Fruit fly (Drosophila melanogaster) S2 (cell line): ENCODE data around the gene CG44194.

Experiments
- CG8478 ChIP-seq: fragments of >200 bp; optimal IDR thresholded peaks from 2 replicates; lab custom pipeline; 2018
- CTCF ChIP-seq, 2 experiments: fragments of >200 bp; optimal IDR thresholded peaks; 2 replicates each; lab custom pipeline; 2018

dm6 chr3R:13015402-13015801 is 17.9 kb upstream of the CG44194 start:
- TF ChIP-seq CG8478 (lab: Kevin White, UChicago), result no peak
- TF ChIP-seq CTCF (optimal IDR thresholded peaks at IDR 0.05; lab: Kevin White, UChicago), result no peak
